Fruit fly (Drosophila melanogaster) whole organism, embryonic: ENCODE results near the gene CG32202.

Source experiments
- Adf1 ChIP-seq: fragments of 200-800 bp; sonication (Bioruptor generic); IDR thresholded peaks from 2 replicates; pipeline ENCODE4 v1.3.6; 2022; ENCODE audit warnings: missing biosample characterization, missing genetic modification characterization
- CG10366 ChIP-seq: fragments of 200-800 bp; sonication (Bioruptor generic); IDR thresholded peaks from 2 replicates; pipeline ENCODE4 v1.3.6; 2022; ENCODE audit warnings: missing biosample characterization, missing genetic modification characterization
- CG10654 ChIP-seq: fragments of 200-800 bp; sonication (Bioruptor generic); optimal IDR thresholded peaks from 2 replicates; lab custom pipeline; 2016; ENCODE audit warnings: missing biosample characterization, missing genetic modification characterization
- CG11560 ChIP-seq: fragments of 200-800 bp; sonication (Bioruptor generic); IDR thresholded peaks from 3 replicates; pipeline ENCODE4 v1.3.6; 2022; ENCODE audit warnings: missing biosample characterization, missing genetic modification characterization
- CG12236 ChIP-seq: fragments of 200-800 bp; sonication (Bioruptor generic); optimal IDR thresholded peaks from 2 replicates; lab custom pipeline; 2016; ENCODE audit warnings: missing biosample characterization, missing genetic modification characterization
- CG12659 ChIP-seq: fragments of 200-800 bp; sonication (Bioruptor generic); optimal IDR thresholded peaks from 3 replicates; lab custom pipeline; 2017; ENCODE audit warnings: mild to moderate bottlenecking, missing biosample characterization, missing genetic modification reagents, missing genetic modification characterization
- CG13894 ChIP-seq: fragments of 200-800 bp; sonication (Bioruptor generic); optimal IDR thresholded peaks from 3 replicates; lab custom pipeline; 2018; ENCODE audit warnings: missing biosample characterization, mild to moderate bottlenecking, missing genetic modification characterization, moderate library complexity
- CG1603 ChIP-seq: fragments of 200-800 bp; sonication (Bioruptor generic); optimal IDR thresholded peaks from 2 replicates; lab custom pipeline; 2019; ENCODE audit warnings: missing biosample characterization, mild to moderate bottlenecking, missing genetic modification characterization, moderate library complexity
- CG2129 ChIP-seq: fragments of 200-800 bp; sonication (Bioruptor generic); IDR thresholded peaks from 2 replicates; pipeline ENCODE4 v1.3.6; 2022; ENCODE audit warnings: missing biosample characterization, missing genetic modification characterization; ENCODE audit not compliant: partially characterized antibody
- CG43689 ChIP-seq: fragments of 200-800 bp; sonication (Bioruptor generic); IDR thresholded peaks from 2 replicates; pipeline ENCODE4 v1.3.6; 2022; ENCODE audit warnings: missing biosample characterization, missing genetic modification characterization
- CG4424 ChIP-seq: fragments of 200-800 bp; sonication (Bioruptor generic); optimal IDR thresholded peaks from 3 replicates; lab custom pipeline; 2016; ENCODE audit warnings: missing biosample characterization, missing genetic modification characterization
- CG4617 ChIP-seq: fragments of 200-800 bp; sonication (Bioruptor generic); optimal IDR thresholded peaks from 3 replicates; lab custom pipeline; 2016; ENCODE audit warnings: missing biosample characterization, missing genetic modification characterization, borderline replicate concordance
- CG4854 ChIP-seq: fragments of 200-800 bp; sonication (Bioruptor generic); optimal IDR thresholded peaks from 2 replicates; lab custom pipeline; 2016; ENCODE audit warnings: missing biosample characterization, missing genetic modification characterization, inconsistent platforms
- CG5180 ChIP-seq: fragments of 200-800 bp; sonication (Bioruptor generic); optimal IDR thresholded peaks from 3 replicates; lab custom pipeline; 2017; ENCODE audit warnings: missing biosample characterization, missing genetic modification characterization, mild to moderate bottlenecking, moderate library complexity, missing genetic modification reagents
- CG8290 ChIP-seq, 3 experiments: fragments of 200-800 bp; sonication (Bioruptor generic); optimal IDR thresholded peaks; 2 replicates each; lab custom pipeline; 2016 to 2019; ENCODE audit warnings: missing biosample characterization in 3 of 3, missing genetic modification characterization in 3 of 3, mild to moderate bottlenecking in 2 of 3, moderate library complexity in 1 of 3
- CG9437 ChIP-seq: fragments of 200-800 bp; sonication (Bioruptor generic); optimal IDR thresholded peaks from 2 replicates; lab custom pipeline; 2018; ENCODE audit warnings: missing biosample characterization, mild to moderate bottlenecking, missing genetic modification characterization
- Chrac-16 ChIP-seq: fragments of 200-800 bp; sonication (Bioruptor generic); optimal IDR thresholded peaks from 3 replicates; lab custom pipeline; 2016; ENCODE audit warnings: missing biosample characterization, missing genetic modification characterization
- Deaf1 ChIP-seq: fragments of 200-800 bp; optimal IDR thresholded peaks from 3 replicates; lab custom pipeline; 2019; ENCODE audit warnings: missing biosample characterization, mild to moderate bottlenecking, missing genetic modification characterization, moderate library complexity
- Dek ChIP-seq: fragments of 200-800 bp; sonication (Bioruptor generic); optimal IDR thresholded peaks from 3 replicates; lab custom pipeline; 2019; ENCODE audit warnings: missing biosample characterization, mild to moderate bottlenecking, missing genetic modification characterization, moderate library complexity
- Doc2 ChIP-seq: fragments of 200-800 bp; sonication (Bioruptor generic); IDR thresholded peaks from 2 replicates; pipeline ENCODE4 v1.3.6; 2022; ENCODE audit warnings: missing biosample characterization, missing genetic modification characterization
- Dref ChIP-seq: fragments of 200-800 bp; sonication (Bioruptor generic); IDR thresholded peaks from 2 replicates; pipeline ENCODE4 v1.3.6; 2022; ENCODE audit warnings: missing biosample characterization, missing genetic modification characterization
- Elba2 ChIP-seq: fragments of 200-800 bp; sonication (Bioruptor generic); optimal IDR thresholded peaks from 3 replicates; lab custom pipeline; 2016; ENCODE audit warnings: missing biosample characterization, missing genetic modification characterization
- Fer2 ChIP-seq: fragments of 200-800 bp; sonication (Bioruptor generic); optimal IDR thresholded peaks from 2 replicates; lab custom pipeline; 2018; ENCODE audit warnings: missing biosample characterization, mild to moderate bottlenecking, missing genetic modification characterization, moderate library complexity
- GATAe ChIP-seq: fragments of 200-800 bp; sonication (Bioruptor generic); conservative IDR thresholded peaks from 2 replicates; pipeline ENCODE4 v1.3.6; 2022; ENCODE audit warnings: missing biosample characterization, missing genetic modification characterization
- Gsc ChIP-seq: fragments of 200-800 bp; sonication (Bioruptor generic); IDR thresholded peaks from 2 replicates; pipeline ENCODE4 v1.3.6; 2022; ENCODE audit warnings: missing biosample characterization, missing genetic modification characterization
- HLH3B ChIP-seq: fragments of 200-800 bp; sonication (Bioruptor generic); IDR thresholded peaks from 2 replicates; pipeline ENCODE4 v1.3.6; 2022; ENCODE audit warnings: missing biosample characterization, missing genetic modification characterization
- Hand ChIP-seq: fragments of 200-800 bp; sonication (Bioruptor generic); optimal IDR thresholded peaks from 2 replicates; lab custom pipeline; 2017; ENCODE audit warnings: mild to moderate bottlenecking, missing biosample characterization, missing genetic modification reagents, missing genetic modification characterization
- Hmr ChIP-seq: fragments of 200-800 bp; sonication (Bioruptor generic); optimal IDR thresholded peaks from 3 replicates; lab custom pipeline; 2017; ENCODE audit warnings: mild to moderate bottlenecking, missing biosample characterization, missing genetic modification reagents, missing genetic modification characterization
- Neu2 ChIP-seq: fragments of 200-800 bp; sonication (Bioruptor generic); optimal IDR thresholded peaks from 3 replicates; lab custom pipeline; 2016; ENCODE audit warnings: missing biosample characterization, missing genetic modification characterization, borderline replicate concordance
- Rx ChIP-seq: fragments of 200-800 bp; sonication (Bioruptor generic); IDR thresholded peaks from 2 replicates; pipeline ENCODE4 v1.3.6; 2022; ENCODE audit warnings: missing biosample characterization, missing genetic modification characterization
- Sin3A ChIP-seq: fragments of >200 bp; optimal IDR thresholded peaks from 2 replicates; lab custom pipeline; 2018
- Ssrp ChIP-seq: fragments of 200-800 bp; sonication (Bioruptor generic); optimal IDR thresholded peaks from 2 replicates; lab custom pipeline; 2018; ENCODE audit warnings: missing biosample characterization, mild to moderate bottlenecking, missing genetic modification characterization, moderate library complexity
- Trl ChIP-seq, 3 experiments: fragments of >200 bp in 2 of 3; fragments of 200-800 bp in 1 of 3; sonication (Bioruptor generic) in 1 of 3; optimal IDR thresholded peaks; 2 replicates in 1 of 3; 3 replicates in 2 of 3; lab custom pipeline; 2016 to 2017; ENCODE audit warnings: missing biosample characterization in 1 of 3, missing genetic modification characterization in 1 of 3
- Xrp1 ChIP-seq: fragments of 200-800 bp; sonication (Bioruptor generic); IDR thresholded peaks from 2 replicates; pipeline ENCODE4 v1.3.6; 2022; ENCODE audit warnings: missing biosample characterization, missing genetic modification characterization
- ab ChIP-seq: fragments of 200-800 bp; sonication (Bioruptor generic); optimal IDR thresholded peaks from 2 replicates; lab custom pipeline; 2016; ENCODE audit warnings: missing biosample characterization, missing genetic modification characterization
- ap ChIP-seq: fragments of 200-800 bp; sonication (Bioruptor generic); IDR thresholded peaks from 2 replicates; pipeline ENCODE4 v1.3.6; 2022; ENCODE audit warnings: missing biosample characterization, missing genetic modification characterization
- ato ChIP-seq: fragments of 200-800 bp; sonication (Bioruptor generic); IDR thresholded peaks from 2 replicates; pipeline ENCODE4 v1.3.6; 2022; ENCODE audit warnings: missing biosample characterization, missing genetic modification characterization; ENCODE audit not compliant: partially characterized antibody
- bab2 ChIP-seq: fragments of 200-800 bp; sonication (Bioruptor generic); optimal IDR thresholded peaks from 2 replicates; lab custom pipeline; 2016; ENCODE audit warnings: missing biosample characterization, missing genetic modification characterization
- ci ChIP-seq: fragments of 200-800 bp; sonication (Bioruptor generic); IDR thresholded peaks from 3 replicates; pipeline ENCODE4 v1.3.6; 2022; ENCODE audit warnings: missing biosample characterization, missing genetic modification characterization
- dati ChIP-seq: fragments of 200-800 bp; sonication (Bioruptor generic); IDR thresholded peaks from 2 replicates; pipeline ENCODE4 v1.3.6; 2022; ENCODE audit warnings: missing biosample characterization, missing genetic modification characterization
- dpn ChIP-seq, 2 experiments: fragments of 200-800 bp; sonication (Bioruptor generic); optimal IDR thresholded peaks; 3 replicates each; lab custom pipeline; 2016; ENCODE audit warnings: missing biosample characterization in 2 of 2, missing genetic modification characterization in 2 of 2
- exex ChIP-seq: fragments of 200-800 bp; sonication (Bioruptor generic); optimal IDR thresholded peaks from 4 replicates; lab custom pipeline; 2018; ENCODE audit warnings: missing biosample characterization, mild to moderate bottlenecking, missing genetic modification characterization, moderate library complexity
- grn ChIP-seq: fragments of 200-800 bp; sonication (Bioruptor generic); optimal IDR thresholded peaks from 3 replicates; lab custom pipeline; 2017; ENCODE audit warnings: missing biosample characterization, missing genetic modification characterization
- maf-S ChIP-seq: fragments of 200-800 bp; sonication (Bioruptor generic); optimal IDR thresholded peaks from 2 replicates; lab custom pipeline; 2016; ENCODE audit warnings: missing biosample characterization, missing genetic modification characterization
- salm ChIP-seq: fragments of 200-800 bp; sonication (Bioruptor generic); optimal IDR thresholded peaks from 2 replicates; lab custom pipeline; 2018; ENCODE audit warnings: missing biosample characterization, mild to moderate bottlenecking, missing genetic modification characterization
- schlank ChIP-seq: fragments of 200-800 bp; sonication (Bioruptor generic); optimal IDR thresholded peaks from 2 replicates; lab custom pipeline; 2018; ENCODE audit warnings: missing biosample characterization, mild to moderate bottlenecking, missing genetic modification characterization
- scrt ChIP-seq: fragments of 200-800 bp; sonication (Bioruptor generic); optimal IDR thresholded peaks from 2 replicates; lab custom pipeline; 2018; ENCODE audit warnings: missing biosample characterization, mild to moderate bottlenecking, missing genetic modification characterization, moderate library complexity
- tio ChIP-seq: fragments of 200-800 bp; sonication (Bioruptor generic); optimal IDR thresholded peaks from 2 replicates; lab custom pipeline; 2017; ENCODE audit warnings: missing biosample characterization, missing genetic modification characterization, inconsistent platforms
- tna ChIP-seq: fragments of 200-800 bp; sonication (Bioruptor generic); IDR thresholded peaks from 2 replicates; pipeline ENCODE4 v1.3.6; 2022; ENCODE audit warnings: missing biosample characterization, missing genetic modification characterization; ENCODE audit not compliant: partially characterized antibody
- ttk ChIP-seq: fragments of 200-800 bp; sonication (Bioruptor generic); IDR thresholded peaks from 2 replicates; pipeline ENCODE4 v2.1.2; 2022; ENCODE audit warnings: missing biosample characterization, missing genetic modification characterization
- vfl ChIP-seq: fragments of 200-800 bp; sonication (Bioruptor generic); optimal IDR thresholded peaks from 2 replicates; lab custom pipeline; 2016; ENCODE audit warnings: missing biosample characterization, missing genetic modification characterization

Gene CG32202

DNA sequence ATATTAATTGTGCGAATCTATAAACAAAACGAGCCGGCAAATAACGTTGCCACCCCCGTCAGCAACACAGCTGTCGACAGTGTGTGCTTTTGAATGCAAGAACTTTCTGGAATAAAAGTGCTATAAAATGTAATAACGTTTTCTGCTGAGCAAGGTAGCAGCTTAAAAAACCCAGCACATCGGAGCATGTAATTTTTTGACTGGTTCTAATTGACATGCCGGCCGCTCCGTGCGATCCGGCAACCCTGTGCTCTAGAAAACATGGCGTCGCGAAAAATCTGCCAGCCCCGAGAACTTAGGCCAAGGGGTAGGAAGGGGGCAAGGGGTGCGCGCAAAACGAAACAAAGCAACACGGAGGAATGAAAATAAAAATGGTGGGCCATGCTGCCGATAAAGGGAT lies 9.8 kb upstream of the CG32202 start (continued):
- TF ChIP-seq Dek (tag; lab: Kevin White, UChicago) (no peak), Hand (GFP tag; lab: Kevin White, UChicago) (no peak), Xrp1 (0 out of 2 replicates have a peak, but pooled peaks have one; percentile 26), CG13894 (tag; lab: Kevin White, UChicago) (no peak), CG12236 (GFP tag; lab: Kevin White, UChicago) (no peak), Trl (optimal IDR thresholded peaks at IDR 0.05; lab: Kevin White, UChicago) (no peak), Trl (GFP tag; optimal IDR thresholded peaks at IDR 0.05; lab: Kevin White, UChicago) (peak; percentile 43), Hmr (GFP tag; lab: Kevin White, UChicago) (no peak), CG5180 (no peak), Rx (no peak), CG43689 (GFP tag; lab: Robert Waterston, UW) (no peak), CG11560 (tag; lab: Robert Waterston, UW) (no peak), vfl (GFP tag; lab: Kevin White, UChicago) (peak; percentile 1), Sin3A (peak; percentile 16), Dref (GFP tag; lab: Robert Waterston, UW) (peak; percentile 42), CG2129 (no peak), grn (GFP tag; lab: Kevin White, UChicago) (no peak), ci (GFP tag; lab: Robert Waterston, UW) (0 out of 3 replicates have a peak, but pooled peaks have one; percentile 10), CG10654 (GFP tag; lab: Kevin White, UChicago) (no peak), Adf1 (GFP tag; lab: Robert Waterston, UW) (peak; percentile 56), schlank (tag; lab: Kevin White, UChicago) (no peak), exex (tag; lab: Kevin White, UChicago) (peak; percentile 8), dati (GFP tag; lab: Robert Waterston, UW) (no peak), tio (GFP tag; lab: Kevin White, UChicago) (no peak), Neu2 (GFP tag; lab: Kevin White, UChicago) (no peak), Doc2 (GFP tag; lab: Robert Waterston, UW) (no peak), maf-S (no peak), CG4617 (GFP tag; lab: Kevin White, UChicago) (no peak), dpn (GFP tag; optimal IDR thresholded peaks at IDR 0.05; lab: Kevin White, UChicago) (peak in 1 of 2 experiments; percentile 29), CG10366 (GFP tag; lab: Robert Waterston, UW) (no peak), ab (GFP tag; lab: Kevin White, UChicago) (no peak), Elba2 (peak; percentile 74), Ssrp (tag; lab: Kevin White, UChicago) (no peak), CG9437 (GFP tag; lab: Kevin White, UChicago) (no peak), CG1603 (tag; lab: Kevin White, UChicago) (peak; percentile 63), tna (GFP tag; lab: Robert Waterston, UW) (peak; percentile 19; the same call in 1 of the 2 replicates), salm (tag; lab: Kevin White, UChicago) (no peak), Chrac-16 (GFP tag; lab: Kevin White, UChicago) (no peak), ato (no peak), GATAe (GFP tag; lab: Robert Waterston, UW) (no peak), HLH3B (GFP tag; lab: Robert Waterston, UW) (no peak), scrt (GFP tag; lab: Kevin White, UChicago) (peak; percentile 38), CG4424 (peak; percentile 7), ap (GFP tag; lab: Robert Waterston, UW) (no peak), CG12659 (peak; percentile 49), bab2 (GFP tag; lab: Kevin White, UChicago) (no peak), ttk (no peak), CG4854 (GFP tag; lab: Kevin White, UChicago) (no peak), Deaf1 (tag; lab: Kevin White, UChicago) (no peak), CG8290 (GFP tag; optimal IDR thresholded peaks at IDR 0.05; lab: Kevin White, UChicago) (no peak), CG8290 (tag; optimal IDR thresholded peaks at IDR 0.05; lab: Kevin White, UChicago) (no peak), Gsc (GFP tag; lab: Robert Waterston, UW) (no peak), Fer2 (tag; lab: Kevin White, UChicago) (no peak)
